Worm (Caenorhabditis elegans) whole organism, mixed stage, embryonic: ENCODE measurements around the gene C25E10.16.

Source experiments
- elt-1 ChIP-seq: sonication (generic microtip); optimal IDR thresholded peaks from 2 replicates; lab custom pipeline; 2017; ENCODE audit warnings: missing genetic modification characterization, mild to moderate bottlenecking, missing compliant biosample characterization, antibody characterized with exemption, moderate library complexity, borderline replicate concordance; ENCODE audit not compliant: insufficient read depth
- mep-1 ChIP-seq: fragments of 150-350 bp; optimal IDR thresholded peaks from 2 replicates; lab custom pipeline; 2017; ENCODE audit warnings: missing biosample characterization, missing genetic modification reagents, missing genetic modification characterization, inconsistent platforms
- nhr-2 ChIP-seq: fragments of 150-350 bp; optimal IDR thresholded peaks from 2 replicates; lab custom pipeline; 2014; ENCODE audit warnings: missing biosample characterization, missing genetic modification characterization
- nhr-76 ChIP-seq: sonication (generic microtip); optimal IDR thresholded peaks from 2 replicates; lab custom pipeline; 2017; ENCODE audit warnings: missing biosample characterization, missing genetic modification characterization
- snpc-4 ChIP-seq: fragments of 150-350 bp; optimal IDR thresholded peaks from 2 replicates; lab custom pipeline; 2014; ENCODE audit warnings: missing biosample characterization, missing genetic modification characterization
- sptf-1 ChIP-seq: sonication (generic microtip); optimal IDR thresholded peaks from 2 replicates; lab custom pipeline; 2017; ENCODE audit warnings: mild to moderate bottlenecking, missing genetic modification characterization, moderate library complexity, missing compliant biosample characterization
- tbx-8 ChIP-seq: fragments of 200-800 bp; sonication (Bioruptor generic); optimal IDR thresholded peaks from 2 replicates; lab custom pipeline; 2018; ENCODE audit warnings: mild to moderate bottlenecking, missing genetic modification characterization, moderate library complexity, missing compliant biosample characterization
- unc-62 ChIP-seq: fragments of 150-350 bp; optimal IDR thresholded peaks from 2 replicates; lab custom pipeline; 2014; ENCODE audit warnings: missing biosample characterization, missing genetic modification reagents, missing genetic modification characterization
- ztf-11 ChIP-seq: fragments of 150-350 bp; optimal IDR thresholded peaks from 2 replicates; lab custom pipeline; 2014; ENCODE audit warnings: missing biosample characterization, missing genetic modification characterization

DNA sequence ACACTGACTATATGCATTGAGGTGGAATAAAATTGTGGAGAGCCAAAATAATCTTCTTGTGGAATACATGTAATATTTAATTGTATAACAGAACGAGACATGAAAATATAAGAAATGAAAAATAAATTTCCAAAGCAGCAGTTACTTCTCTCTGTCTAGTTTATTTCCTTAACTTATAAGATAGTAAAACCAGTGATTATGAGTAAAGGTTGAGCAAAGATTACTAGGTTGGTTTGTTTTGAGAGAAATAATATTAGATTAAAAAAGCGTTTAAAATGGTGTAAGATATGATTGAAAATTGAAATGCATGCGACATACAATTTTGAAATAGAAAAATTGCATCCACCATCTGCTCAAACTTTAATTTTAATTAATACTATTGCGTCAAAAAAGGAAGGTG lies 45.6 kb downstream of the C25E10.16 start, which contains the start of gene srh-201:
- no peak for TF ChIP-seq sptf-1 (tag; lab: Kevin White, UChicago)
- TF ChIP-seq unc-62: no peak
- TF ChIP-seq snpc-4: no peak
- no peak for TF ChIP-seq ztf-11 (tag; lab: Kevin White, UChicago)
- TF ChIP-seq tbx-8: no peak
- no peak for TF ChIP-seq nhr-2 (tag; lab: Kevin White, UChicago)
- no peak for TF ChIP-seq elt-1 (tag; lab: Kevin White, UChicago)
- no peak for TF ChIP-seq nhr-76
- no peak for TF ChIP-seq mep-1
